Worm (Caenorhabditis elegans) whole organism, L1 larva: ENCODE data around the gene fbxa-199.

Experiments used
- C34B4.2 ChIP-seq: sonication (generic microtip); optimal IDR thresholded peaks from 2 replicates; lab custom pipeline; 2017; ENCODE audit warnings: mild to moderate bottlenecking, missing genetic modification characterization, missing compliant biosample characterization
- F16B12.6 ChIP-seq: fragments of 150-350 bp; optimal IDR thresholded peaks from 2 replicates; lab custom pipeline; 2014; ENCODE audit warnings: missing biosample characterization, missing genetic modification characterization
- aha-1 ChIP-seq: fragments of 150-350 bp; optimal IDR thresholded peaks from 2 replicates; lab custom pipeline; 2014; ENCODE audit warnings: missing biosample characterization, missing genetic modification characterization
- alr-1 ChIP-seq: fragments of 200-800 bp; sonication (Bioruptor generic); optimal IDR thresholded peaks from 2 replicates; lab custom pipeline; 2018; ENCODE audit warnings: borderline replicate concordance, mild to moderate bottlenecking, missing genetic modification characterization, missing compliant biosample characterization
- ceh-63 ChIP-seq: fragments of 200-800 bp; sonication (Bioruptor generic); optimal IDR thresholded peaks from 2 replicates; lab custom pipeline; 2018; ENCODE audit warnings: mild to moderate bottlenecking, missing genetic modification characterization, missing compliant biosample characterization
- ceh-82 ChIP-seq, 3 experiments: fragments of 150-350 bp in 1 of 3; sonication (generic microtip) in 2 of 3; optimal IDR thresholded peaks; 2 replicates each; lab custom pipeline; 2014 to 2017; ENCODE audit warnings: missing biosample characterization in 3 of 3, missing genetic modification characterization in 3 of 3
- ceh-88 ChIP-seq: fragments of 200-800 bp; sonication (Bioruptor generic); IDR thresholded peaks from 2 replicates; pipeline ENCODE4 v1.3.6; 2022; ENCODE audit warnings: missing genetic modification characterization, missing compliant biosample characterization
- ces-1 ChIP-seq: fragments of 150-350 bp; optimal IDR thresholded peaks from 2 replicates; lab custom pipeline; 2014; ENCODE audit warnings: missing biosample characterization, missing genetic modification reagents, missing genetic modification characterization
- efl-1 ChIP-seq, 4 experiments: fragments of 150-350 bp; optimal IDR thresholded peaks in 3 of 4; peaks in 1 of 4; 1 replicate in 1 of 4; 2 replicates in 3 of 4; lab custom pipeline; 2014; ENCODE audit warnings: missing biosample characterization in 2 of 4, missing genetic modification characterization in 2 of 4, missing genetic modification reagents in 2 of 4
- efl-3 ChIP-seq: fragments of 200-800 bp; sonication (Bioruptor generic); optimal IDR thresholded peaks from 2 replicates; lab custom pipeline; 2018; ENCODE audit warnings: mild to moderate bottlenecking, missing genetic modification characterization, missing compliant biosample characterization
- egl-13 ChIP-seq: sonication (generic microtip); optimal IDR thresholded peaks from 2 replicates; lab custom pipeline; 2016; ENCODE audit warnings: missing genotype, missing genetic modification reagents, missing genetic modification characterization, missing compliant biosample characterization
- elt-2 ChIP-seq: sonication (generic microtip); optimal IDR thresholded peaks from 2 replicates; lab custom pipeline; 2016; ENCODE audit warnings: missing genetic modification characterization, mild to moderate bottlenecking, inconsistent platforms, missing compliant biosample characterization, missing genetic modification reagents
- elt-3 ChIP-seq, 6 experiments: fragments of 150-350 bp in 1 of 6; sonication (generic microtip); optimal IDR thresholded peaks; 2 replicates each; lab custom pipeline; 2017 to 2018; ENCODE audit warnings: missing biosample characterization in 6 of 6, missing genetic modification characterization in 6 of 6, inconsistent platforms in 1 of 6
- hpl-2 ChIP-seq: fragments of 150-350 bp; optimal IDR thresholded peaks from 2 replicates; lab custom pipeline; 2014; ENCODE audit warnings: missing biosample characterization, missing genetic modification reagents, missing genetic modification characterization
- lin-13 ChIP-seq: fragments of 150-350 bp; optimal IDR thresholded peaks from 2 replicates; lab custom pipeline; 2014; ENCODE audit warnings: missing biosample characterization, missing genetic modification reagents, missing genetic modification characterization
- lin-35 ChIP-seq, 2 experiments: fragments of 150-350 bp; optimal IDR thresholded peaks; 2 replicates each; lab custom pipeline; 2014; ENCODE audit warnings: missing biosample characterization in 2 of 2, missing genetic modification characterization in 2 of 2, missing genetic modification reagents in 2 of 2
- mep-1 ChIP-seq: fragments of 150-350 bp; optimal IDR thresholded peaks from 2 replicates; lab custom pipeline; 2014; ENCODE audit warnings: missing biosample characterization, missing genetic modification characterization
- nhr-12 ChIP-seq: sonication (generic microtip); optimal IDR thresholded peaks from 2 replicates; lab custom pipeline; 2017; ENCODE audit warnings: missing biosample characterization, missing genetic modification characterization
- nhr-20 ChIP-seq: sonication (generic microtip); optimal IDR thresholded peaks from 2 replicates; lab custom pipeline; 2016; ENCODE audit warnings: mild to moderate bottlenecking, missing genetic modification characterization, missing compliant biosample characterization
- nhr-71 ChIP-seq: sonication (generic microtip); optimal IDR thresholded peaks from 2 replicates; lab custom pipeline; 2016; ENCODE audit warnings: mild to moderate bottlenecking, missing genetic modification characterization, moderate library complexity, missing compliant biosample characterization
- nhr-76 ChIP-seq: sonication (generic microtip); optimal IDR thresholded peaks from 2 replicates; lab custom pipeline; 2017; ENCODE audit warnings: missing biosample characterization, missing genetic modification characterization
- nhr-84 ChIP-seq: sonication (generic microtip); optimal IDR thresholded peaks from 2 replicates; lab custom pipeline; 2017; ENCODE audit warnings: missing biosample characterization, missing genetic modification characterization
- nhr-85 ChIP-seq: sonication (generic microtip); peaks from one replicate; lab custom pipeline; 2016; ENCODE audit warnings: missing genetic modification characterization, inconsistent platforms, missing compliant biosample characterization
- pax-3 ChIP-seq: fragments of 200-800 bp; sonication (Bioruptor generic); optimal IDR thresholded peaks from 2 replicates; lab custom pipeline; 2018; ENCODE audit warnings: mild to moderate bottlenecking, missing genetic modification characterization, moderate library complexity, missing compliant biosample characterization
- pqm-1 ChIP-seq: sonication (generic microtip); optimal IDR thresholded peaks from 3 replicates; lab custom pipeline; 2017; ENCODE audit warnings: missing biosample characterization, missing genetic modification characterization
- snpc-4 ChIP-seq: fragments of 150-350 bp; optimal IDR thresholded peaks from 2 replicates; lab custom pipeline; 2014; ENCODE audit warnings: missing biosample characterization, missing genetic modification characterization
- snu-23 ChIP-seq: sonication (generic microtip); optimal IDR thresholded peaks from 2 replicates; lab custom pipeline; 2016; ENCODE audit warnings: missing genetic modification characterization, missing compliant biosample characterization
- sup-37 ChIP-seq: fragments of 200-800 bp; sonication (Bioruptor generic); optimal IDR thresholded peaks from 2 replicates; lab custom pipeline; 2018; ENCODE audit warnings: mild to moderate bottlenecking, missing genetic modification characterization, missing compliant biosample characterization
- unc-62 ChIP-seq: fragments of 150-350 bp; optimal IDR thresholded peaks from 2 replicates; lab custom pipeline; 2014; ENCODE audit warnings: missing biosample characterization, missing genetic modification reagents, missing genetic modification characterization
- unc-98 ChIP-seq: fragments of 200-800 bp; sonication (Bioruptor generic); IDR thresholded peaks from 2 replicates; pipeline ENCODE4 v1.3.6; 2022; ENCODE audit warnings: missing genetic modification characterization, missing compliant biosample characterization
- ztf-11 ChIP-seq, 2 experiments: sonication (generic microtip); optimal IDR thresholded peaks; 2 replicates each; lab custom pipeline; 2016 to 2017; ENCODE audit warnings: missing genetic modification characterization in 2 of 2, missing biosample characterization in 1 of 2, missing compliant biosample characterization in 1 of 2

The fbxa-199 gene

ce11 chrV:15431322-15432052 lies 32.9 kb upstream of the fbxa-199 start:
- TF ChIP-seq F16B12.6 (no peak), lin-35 (GFP tag; optimal IDR thresholded peaks at IDR 0.05; lab: Kevin White, UChicago) (no peak), mep-1 (tag; lab: Kevin White, UChicago) (no peak), aha-1 (tag; lab: Kevin White, UChicago) (no peak), pqm-1 (tag; lab: Kevin White, UChicago) (peak; percentile 23), alr-1 (tag; lab: Kevin White, UChicago) (no peak), pax-3 (tag; lab: Kevin White, UChicago) (peak; percentile 51), nhr-71 (tag; lab: Kevin White, UChicago) (no peak), nhr-76 (tag; lab: Kevin White, UChicago) (no peak), unc-62 (GFP tag; lab: Kevin White, UChicago) (no peak), hpl-2 (GFP tag; lab: Kevin White, UChicago) (no peak), nhr-12 (tag; lab: Kevin White, UChicago) (no peak), ceh-63 (GFP tag; lab: Kevin White, UChicago) (no peak), efl-1 (optimal IDR thresholded peaks at IDR 0.05; lab: Kevin White, UChicago) (no peak), efl-1 (GFP tag; optimal IDR thresholded peaks at IDR 0.05 in 1 of 2; lab: Kevin White, UChicago) (peak in 1 of 2 experiments; percentile 81)
- TF ChIP-seq, all 84 proteins: peak for 3

- peak; percentile 13 for TF ChIP-seq nhr-85 (tag; lab: Kevin White, UChicago)
- no peak for TF ChIP-seq efl-1 (optimal IDR thresholded peaks at IDR 0.05; lab: Kevin White, UChicago)
- TF ChIP-seq efl-1 (GFP tag; optimal IDR thresholded peaks at IDR 0.05 in 1 of 2; lab: Kevin White, UChicago): peak in 1 of 2 experiments; percentile 84
- TF ChIP-seq egl-13: no peak
These were observed 28.3 kb upstream of the fbxa-199 start, which contains the start of gene fbxa-209 for ce11 chrV:15426944-15427343. fbxa-209 (minus strand) TSS chrV:15427044.

ce11 chrV:15425368-15426091 lies 26.9 kb upstream of the fbxa-199 start, which contains the start of gene Y36E3A.2:
Y36E3A.2 (plus strand) TSS chrV:15426041.
- TF ChIP-seq efl-1 (optimal IDR thresholded peaks at IDR 0.05; lab: Kevin White, UChicago): no peak
- peak in 1 of 2 experiments; percentile 9 for TF ChIP-seq efl-1 (GFP tag; optimal IDR thresholded peaks at IDR 0.05 in 1 of 2; lab: Kevin White, UChicago)
- TF ChIP-seq elt-2 (tag; lab: Kevin White, UChicago): peak; percentile 65
- no peak for TF ChIP-seq lin-13 (GFP tag; lab: Kevin White, UChicago)
- no peak for TF ChIP-seq lin-35 (GFP tag; optimal IDR thresholded peaks at IDR 0.05; lab: Kevin White, UChicago)

ce11 chrV:15423601-15424000 lies 25.0 kb upstream of the fbxa-199 start, which contains the start of gene fbxa-104:
fbxa-104 (minus strand) TSS chrV:15423683.
- no peak for TF ChIP-seq ces-1
- TF ChIP-seq snpc-4 (tag; lab: Kevin White, UChicago): no peak
- no peak for TF ChIP-seq C34B4.2 (tag; lab: Kevin White, UChicago)
- no peak for TF ChIP-seq elt-3 (tag; optimal IDR thresholded peaks at IDR 0.05; lab: Kevin White, UChicago)
- no peak for TF ChIP-seq alr-1 (tag; lab: Kevin White, UChicago)
- no peak for TF ChIP-seq nhr-84 (tag; lab: Kevin White, UChicago)
- TF ChIP-seq nhr-20 (tag; lab: Kevin White, UChicago): no peak
- no peak for TF ChIP-seq snu-23 (GFP tag; lab: Kevin White, UChicago)
- TF ChIP-seq efl-1 (optimal IDR thresholded peaks at IDR 0.05; lab: Kevin White, UChicago): no peak
- TF ChIP-seq efl-1 (GFP tag; optimal IDR thresholded peaks at IDR 0.05 in 1 of 2; lab: Kevin White, UChicago): no peak
- no peak for TF ChIP-seq ceh-82 (tag; optimal IDR thresholded peaks at IDR 0.05; lab: Kevin White, UChicago)
- TF ChIP-seq sup-37: no peak
- no peak for TF ChIP-seq mep-1 (tag; lab: Kevin White, UChicago)
- TF ChIP-seq nhr-85 (tag; lab: Kevin White, UChicago): no peak
- no peak for TF ChIP-seq ztf-11 (tag; optimal IDR thresholded peaks at IDR 0.05; lab: Kevin White, UChicago)
- TF ChIP-seq lin-35 (GFP tag; optimal IDR thresholded peaks at IDR 0.05; lab: Kevin White, UChicago): no peak
- no peak for TF ChIP-seq efl-3 (GFP tag; lab: Kevin White, UChicago)
- TF ChIP-seq ceh-88 (GFP tag; lab: Robert Waterston, UW): no peak
- TF ChIP-seq unc-98 (GFP tag; lab: Robert Waterston, UW): no peak
